Fruit fly (Drosophila melanogaster): Measurements from ENCODE around the gene mge.

The mge gene

dm6 chr3L:3865290-3865891, 44.3 kb downstream of the mge start:
- peak; percentile 50; the same call in 1 of the 2 replicates for TF ChIP-seq Awh (GFP tag; IDR thresholded peaks at IDR 0.05)
- TF ChIP-seq CG11504 (tag; optimal IDR thresholded peaks at IDR 0.05) = peak; percentile 17
- TF ChIP-seq Eip74EF (GFP tag; optimal IDR thresholded peaks at IDR 0.05) = no peak

dm6 chr3L:3863462-3863861, 46.3 kb downstream of the mge start:
- no peak for TF ChIP-seq wek (GFP tag; optimal IDR thresholded peaks at IDR 0.05)
- peak; percentile 23; the same call in 1 of the 3 replicates for TF ChIP-seq row (GFP tag; IDR thresholded peaks at IDR 0.05)
- TF ChIP-seq ftz-f1 (GFP tag; optimal IDR thresholded peaks at IDR 0.05) = no peak
- peak; percentile 41 for TF ChIP-seq dmrt11E (tag; optimal IDR thresholded peaks at IDR 0.05)
- TF ChIP-seq sisA (GFP tag; IDR thresholded peaks at IDR 0.05) = 0 out of 2 replicates have a peak, but pooled peaks have one; percentile 28
- peak; percentile 63 for TF ChIP-seq sens (GFP tag)
- TF ChIP-seq CG8388 (GFP tag; optimal IDR thresholded peaks at IDR 0.05) = peak; percentile 6
- 0 out of 3 replicates have a peak, but pooled peaks have one; percentile 13 for TF ChIP-seq CG11093 (GFP tag; IDR thresholded peaks at IDR 0.05)
- peak; percentile 25 for TF ChIP-seq unpg (GFP tag; optimal IDR thresholded peaks at IDR 0.05)
- peak; percentile 38 for TF ChIP-seq CG9727 (GFP tag; optimal IDR thresholded peaks at IDR 0.05)
- TF ChIP-seq Xrp1 (GFP tag; IDR thresholded peaks at IDR 0.05) = peak; percentile 51; the same call in 1 of the 2 replicates
- no peak for TF ChIP-seq otp (GFP tag; IDR thresholded peaks at IDR 0.05)
- TF ChIP-seq ci (GFP tag; IDR thresholded peaks at IDR 0.05) = 0 out of 3 replicates have a peak, but pooled peaks have one; percentile 11
- TF ChIP-seq gem (tag; optimal IDR thresholded peaks at IDR 0.05) = peak; percentile 36
- peak; percentile 46 for TF ChIP-seq zf30C (GFP tag; optimal IDR thresholded peaks at IDR 0.05)
- no peak for TF ChIP-seq Chrac-16 (GFP tag; optimal IDR thresholded peaks at IDR 0.05)
- TF ChIP-seq CG1603 (tag; optimal IDR thresholded peaks at IDR 0.05) = peak; percentile 10
- no peak for TF ChIP-seq Kr (GFP tag; optimal IDR thresholded peaks at IDR 0.05)
- TF ChIP-seq zfh1 (GFP tag; IDR thresholded peaks at IDR 0.05) = 0 out of 3 replicates have a peak, but pooled peaks have one; percentile 32
- TF ChIP-seq so (GFP tag; IDR thresholded peaks at IDR 0.05) = no peak
- no peak for TF ChIP-seq CG18619 (GFP tag; optimal IDR thresholded peaks at IDR 0.05)
- TF ChIP-seq bsh (GFP tag; optimal IDR thresholded peaks at IDR 0.05) = peak in 1 of 2 experiments; percentile 38
- no peak for TF ChIP-seq rib (GFP tag; IDR thresholded peaks at IDR 0.05)
- peak; percentile 2 for TF ChIP-seq Blimp-1 (GFP tag; optimal IDR thresholded peaks at IDR 0.05)
- TF ChIP-seq CG10979 (tag; optimal IDR thresholded peaks at IDR 0.05) = peak; percentile 26
- no peak for TF ChIP-seq phol (tag; optimal IDR thresholded peaks at IDR 0.05)
- peak; percentile 34 for TF ChIP-seq CG2712 (tag; optimal IDR thresholded peaks at IDR 0.05)
- no peak for TF ChIP-seq H15 (GFP tag; IDR thresholded peaks at IDR 0.05)
- peak; percentile 17 for TF ChIP-seq CG12391 (tag; optimal IDR thresholded peaks at IDR 0.05)
- TF ChIP-seq Awh (GFP tag; IDR thresholded peaks at IDR 0.05) = peak; percentile 39; the same call in 1 of the 2 replicates
- no peak for TF ChIP-seq maf-S (GFP tag; optimal IDR thresholded peaks at IDR 0.05)
- peak; percentile 16 for TF ChIP-seq CG10267 (tag; optimal IDR thresholded peaks at IDR 0.05)

- TF ChIP-seq Stat92E (GFP tag; optimal IDR thresholded peaks at IDR 0.05) (peak in 1 of 3 experiments; percentile 73), CG10462 (GFP tag; optimal IDR thresholded peaks at IDR 0.05) (peak; percentile 63), danr (GFP tag; IDR thresholded peaks at IDR 0.05) (no peak), CG17361 (GFP tag; IDR thresholded peaks at IDR 0.05) (peak; percentile 72; the same call in 2 of the 3 replicates), ems (GFP tag; optimal IDR thresholded peaks at IDR 0.05) (no peak), dpn (GFP tag; optimal IDR thresholded peaks at IDR 0.05) (peak in 1 of 2 experiments; percentile 61), CG15696 (tag; optimal IDR thresholded peaks at IDR 0.05) (peak; percentile 85), ssp (GFP tag; IDR thresholded peaks at IDR 0.05) (peak; percentile 38), Nf-YC (tag; optimal IDR thresholded peaks at IDR 0.05) (no peak), run (tag; optimal IDR thresholded peaks at IDR 0.05) (no peak), dm (GFP tag; optimal IDR thresholded peaks at IDR 0.05) (peak; percentile 54), Sox100B (GFP tag; optimal IDR thresholded peaks at IDR 0.05) (peak; percentile 57)
These were observed 47.0 kb downstream of the mge start for dm6 chr3L:3862504-3863380.

Measured in whole organism, embryonic.